Worm (Caenorhabditis elegans) whole organism, L3 larva: ENCODE measurements around the gene str-6.

Experiments used
- R02D3.7 ChIP-seq: fragments of 150-350 bp; optimal IDR thresholded peaks from 2 replicates; lab custom pipeline; 2014; ENCODE audit warnings: missing biosample characterization, missing genetic modification characterization
- ZK546.5 ChIP-seq: sonication (generic microtip); optimal IDR thresholded peaks from 2 replicates; lab custom pipeline; 2017; ENCODE audit warnings: missing biosample characterization, missing genetic modification characterization
- aly-2 ChIP-seq: fragments of 150-350 bp; optimal IDR thresholded peaks from 2 replicates; lab custom pipeline; 2014; ENCODE audit warnings: missing biosample characterization, missing genetic modification characterization
- ama-1 ChIP-seq: fragments of 150-350 bp; optimal IDR thresholded peaks from 2 replicates; lab custom pipeline; 2018
- ceh-16 ChIP-seq: sonication (generic microtip); optimal IDR thresholded peaks from 2 replicates; lab custom pipeline; 2017; ENCODE audit warnings: missing biosample characterization, missing genetic modification characterization
- ceh-28 ChIP-seq: fragments of 150-350 bp; optimal IDR thresholded peaks from 2 replicates; lab custom pipeline; 2014; ENCODE audit warnings: missing biosample characterization, missing genetic modification reagents, missing genetic modification characterization
- ceh-82 ChIP-seq: fragments of 150-350 bp; optimal IDR thresholded peaks from 2 replicates; lab custom pipeline; 2014; ENCODE audit warnings: missing biosample characterization, missing genetic modification characterization
- ceh-9 ChIP-seq: sonication (generic microtip); optimal IDR thresholded peaks from 2 replicates; lab custom pipeline; 2018; ENCODE audit warnings: missing biosample characterization, missing genetic modification characterization
- daf-12 ChIP-seq: fragments of 150-350 bp; optimal IDR thresholded peaks from 2 replicates; lab custom pipeline; 2014; ENCODE audit warnings: missing biosample characterization, missing genetic modification reagents, missing genetic modification characterization
- egl-27 ChIP-seq: sonication (generic microtip); optimal IDR thresholded peaks from 4 replicates; lab custom pipeline; 2017; ENCODE audit warnings: missing biosample characterization, missing genetic modification reagents, missing genetic modification characterization
- egl-5 ChIP-seq: fragments of 150-350 bp; optimal IDR thresholded peaks from 2 replicates; lab custom pipeline; 2017; ENCODE audit warnings: missing biosample characterization, missing genetic modification reagents, missing genetic modification characterization, inconsistent platforms
- elt-2 ChIP-seq: sonication (generic microtip); optimal IDR thresholded peaks from 2 replicates; lab custom pipeline; 2016; ENCODE audit warnings: missing genetic modification reagents, mild to moderate bottlenecking, missing genetic modification characterization, missing compliant biosample characterization
- eor-1 ChIP-seq, 2 experiments: fragments of 150-350 bp; optimal IDR thresholded peaks; 2 replicates each; lab custom pipeline; 2014 to 2018; ENCODE audit warnings: missing biosample characterization in 2 of 2, missing genetic modification characterization in 2 of 2
- fkh-10 ChIP-seq: sonication (generic microtip); optimal IDR thresholded peaks from 2 replicates; lab custom pipeline; 2017; ENCODE audit warnings: missing biosample characterization, missing genetic modification reagents, missing genetic modification characterization
- fkh-2 ChIP-seq: fragments of 150-350 bp; optimal IDR thresholded peaks from 2 replicates; lab custom pipeline; 2014; ENCODE audit warnings: missing biosample characterization, missing genetic modification reagents, missing genetic modification characterization
- jun-1 ChIP-seq: fragments of 150-350 bp; optimal IDR thresholded peaks from 2 replicates; lab custom pipeline; 2014; ENCODE audit warnings: missing biosample characterization, missing genetic modification reagents, missing genetic modification characterization
- lin-15B ChIP-seq: fragments of 150-350 bp; optimal IDR thresholded peaks from 2 replicates; lab custom pipeline; 2014; ENCODE audit warnings: missing biosample characterization, missing genetic modification characterization
- lin-39 ChIP-seq: fragments of 150-350 bp; optimal IDR thresholded peaks from 2 replicates; lab custom pipeline; 2018; ENCODE audit warnings: missing biosample characterization, missing genetic modification reagents, missing genetic modification characterization
- mdl-1 ChIP-seq: fragments of 150-350 bp; optimal IDR thresholded peaks from 2 replicates; lab custom pipeline; 2014; ENCODE audit warnings: missing biosample characterization, missing genetic modification characterization
- mml-1 ChIP-seq: fragments of 150-350 bp; sonication (generic microtip); optimal IDR thresholded peaks from 3 replicates; lab custom pipeline; 2014; ENCODE audit warnings: missing biosample characterization, missing genetic modification characterization
- nfya-1 ChIP-seq: sonication (generic microtip); optimal IDR thresholded peaks from 2 replicates; lab custom pipeline; 2017; ENCODE audit warnings: missing genetic modification characterization, mild to moderate bottlenecking, missing compliant biosample characterization, antibody characterized with exemption, moderate library complexity; ENCODE audit not compliant: insufficient read depth
- nhr-11 ChIP-seq: fragments of 150-350 bp; optimal IDR thresholded peaks from 2 replicates; lab custom pipeline; 2014; ENCODE audit warnings: missing biosample characterization, missing genetic modification characterization
- nhr-12 ChIP-seq: fragments of 150-350 bp; optimal IDR thresholded peaks from 2 replicates; lab custom pipeline; 2014; ENCODE audit warnings: missing biosample characterization, missing genetic modification characterization
- nhr-23 ChIP-seq: fragments of 150-350 bp; optimal IDR thresholded peaks from 2 replicates; lab custom pipeline; 2014; ENCODE audit warnings: missing biosample characterization, missing genetic modification reagents, missing genetic modification characterization
- nhr-25 ChIP-seq: sonication (generic microtip); optimal IDR thresholded peaks from 2 replicates; lab custom pipeline; 2017; ENCODE audit warnings: missing biosample characterization, missing genetic modification characterization
- nhr-67 ChIP-seq: fragments of 150-350 bp; optimal IDR thresholded peaks from 2 replicates; lab custom pipeline; 2014; ENCODE audit warnings: missing biosample characterization, missing genetic modification characterization
- nhr-76 ChIP-seq: fragments of 150-350 bp; sonication (generic microtip); optimal IDR thresholded peaks from 5 replicates; lab custom pipeline; 2014; ENCODE audit warnings: missing biosample characterization, missing genetic modification characterization
- pha-4 ChIP-seq: fragments of 150-350 bp; optimal IDR thresholded peaks from 2 replicates; lab custom pipeline; 2014; ENCODE audit warnings: missing biosample characterization, missing genetic modification reagents, missing genetic modification characterization
- pqm-1 ChIP-seq: fragments of 150-350 bp; optimal IDR thresholded peaks from 2 replicates; lab custom pipeline; 2017; ENCODE audit warnings: missing biosample characterization, missing genetic modification characterization, inconsistent platforms
- sea-2 ChIP-seq: fragments of 150-350 bp; sonication (generic microtip); optimal IDR thresholded peaks from 4 replicates; lab custom pipeline; 2014; ENCODE audit warnings: missing biosample characterization, missing genetic modification reagents, missing genetic modification characterization
- snpc-4 ChIP-seq: fragments of 150-350 bp; optimal IDR thresholded peaks from 2 replicates; lab custom pipeline; 2014; ENCODE audit warnings: missing biosample characterization, missing genetic modification characterization
- tbx-2 ChIP-seq: sonication (generic microtip); optimal IDR thresholded peaks from 2 replicates; lab custom pipeline; 2016; ENCODE audit warnings: mild to moderate bottlenecking, missing genetic modification characterization, missing compliant biosample characterization
- unc-39 ChIP-seq: sonication (generic microtip); optimal IDR thresholded peaks from 4 replicates; lab custom pipeline; 2017; ENCODE audit warnings: missing biosample characterization, missing genetic modification characterization
- zag-1 ChIP-seq: fragments of 150-350 bp; optimal IDR thresholded peaks from 2 replicates; lab custom pipeline; 2014; ENCODE audit warnings: missing biosample characterization, missing genetic modification characterization
- ztf-11 ChIP-seq: fragments of 150-350 bp; optimal IDR thresholded peaks from 2 replicates; lab custom pipeline; 2014; ENCODE audit warnings: missing biosample characterization, missing genetic modification characterization
- ztf-4 ChIP-seq: fragments of 150-350 bp; optimal IDR thresholded peaks from 2 replicates; lab custom pipeline; 2014; ENCODE audit warnings: missing biosample characterization, missing genetic modification characterization

Gene str-6

ce11 chrV:15779128-15779729, 29.2 kb upstream of the str-6 start, which contains the start of the genes nhr-285 and irld-52:
Gene nhr-285 (minus strand): TSS chrV:15779228.
Gene irld-52 (plus strand): TSS chrV:15779679.
- no peak for TF ChIP-seq tbx-2 (tag; lab: Kevin White, UChicago)
- no peak for TF ChIP-seq nhr-11 (tag; lab: Kevin White, UChicago)
- TF ChIP-seq fkh-10 (GFP tag; lab: Kevin White, UChicago), result no peak
- no peak for TF ChIP-seq nhr-12 (tag; lab: Kevin White, UChicago)
- no peak for TF ChIP-seq snpc-4 (tag; lab: Kevin White, UChicago)
- no peak for TF ChIP-seq zag-1 (tag; lab: Kevin White, UChicago)
- TF ChIP-seq egl-27, result no peak
- TF ChIP-seq ZK546.5 (tag; lab: Kevin White, UChicago), result no peak
- TF ChIP-seq nhr-25 (tag; lab: Kevin White, UChicago), result no peak
- no peak for TF ChIP-seq pqm-1 (tag; lab: Kevin White, UChicago)
- no peak for TF ChIP-seq nhr-23

- no peak for TF ChIP-seq nhr-25 (tag; lab: Kevin White, UChicago)
- no peak for TF ChIP-seq nfya-1 (tag; lab: Kevin White, UChicago)
- TF ChIP-seq ceh-16, result no peak
- no peak for TF ChIP-seq ama-1 (lab: Kevin White, UChicago)
- TF ChIP-seq ztf-11, result no peak
- TF ChIP-seq ceh-9 (tag; lab: Kevin White, UChicago), result no peak
- TF ChIP-seq lin-39 (tag; lab: Kevin White, UChicago), result no peak
- TF ChIP-seq lin-15B (tag; lab: Kevin White, UChicago), result no peak
- no peak for TF ChIP-seq eor-1 (tag; optimal IDR thresholded peaks at IDR 0.05; lab: Kevin White, UChicago)
- TF ChIP-seq egl-5 (tag; lab: Kevin White, UChicago), result no peak
- no peak for TF ChIP-seq nhr-11 (tag; lab: Kevin White, UChicago)
- TF ChIP-seq mdl-1 (tag; lab: Kevin White, UChicago), result no peak
Measured at ce11 chrV:15776651-15777050, 26.6 kb upstream of the str-6 start, which contains the start of gene nhr-283. Gene nhr-283 (minus strand): TSS chrV:15776751.

- TF ChIP-seq ceh-28 (tag; lab: Kevin White, UChicago), result no peak
- no peak for TF ChIP-seq zag-1 (tag; lab: Kevin White, UChicago)
- TF ChIP-seq sea-2 (GFP tag; lab: Kevin White, UChicago), result no peak
- no peak for TF ChIP-seq snpc-4 (tag; lab: Kevin White, UChicago)
- TF ChIP-seq pha-4, result no peak
- no peak for TF ChIP-seq eor-1 (tag; optimal IDR thresholded peaks at IDR 0.05; lab: Kevin White, UChicago)
- TF ChIP-seq nhr-23, result no peak
- TF ChIP-seq, all 47 proteins: peak for 0
Measured at ce11 chrV:15773941-15774340, 23.9 kb upstream of the str-6 start.

- TF ChIP-seq sea-2 (GFP tag; lab: Kevin White, UChicago) (no peak), eor-1 (tag; optimal IDR thresholded peaks at IDR 0.05; lab: Kevin White, UChicago) (no peak), mdl-1 (tag; lab: Kevin White, UChicago) (no peak), pqm-1 (tag; lab: Kevin White, UChicago) (no peak), snpc-4 (tag; lab: Kevin White, UChicago) (no peak), ZK546.5 (tag; lab: Kevin White, UChicago) (no peak), ceh-9 (tag; lab: Kevin White, UChicago) (no peak), nfya-1 (tag; lab: Kevin White, UChicago) (no peak), ceh-28 (tag; lab: Kevin White, UChicago) (no peak), nhr-23 (no peak), mml-1 (tag; lab: Kevin White, UChicago) (no peak), nhr-76 (tag; lab: Kevin White, UChicago) (no peak), nhr-11 (tag; lab: Kevin White, UChicago) (no peak)
Measured at ce11 chrV:15773141-15773540, 23.1 kb upstream of the str-6 start, which contains the start of gene nhr-60. Gene nhr-60 (minus strand): TSS chrV:15773241.

ce11 chrV:15769072-15769471, 19.0 kb upstream of the str-6 start, which contains the start of gene F57A10.4:
Gene F57A10.4 (plus strand): TSS chrV:15769438.
- TF ChIP-seq nhr-76 (tag; lab: Kevin White, UChicago), result no peak
- no peak for TF ChIP-seq nhr-23
- no peak for TF ChIP-seq ceh-82 (tag; lab: Kevin White, UChicago)
- no peak for TF ChIP-seq tbx-2 (tag; lab: Kevin White, UChicago)
- no peak for TF ChIP-seq zag-1 (tag; lab: Kevin White, UChicago)
- TF ChIP-seq sea-2 (GFP tag; lab: Kevin White, UChicago), result no peak

- TF ChIP-seq mml-1 (tag; lab: Kevin White, UChicago) (no peak), ztf-11 (no peak), daf-12 (tag; lab: Kevin White, UChicago) (peak; percentile 32), nhr-67 (tag; lab: Kevin White, UChicago) (no peak), R02D3.7 (tag; lab: Kevin White, UChicago) (peak; percentile 87), nhr-23 (peak; percentile 91), unc-39 (no peak), nhr-25 (tag; lab: Kevin White, UChicago) (peak; percentile 85), sea-2 (GFP tag; lab: Kevin White, UChicago) (no peak), ztf-4 (tag; lab: Kevin White, UChicago) (peak; percentile 17), aly-2 (tag; lab: Kevin White, UChicago) (peak; percentile 30), ama-1 (lab: Kevin White, UChicago) (peak; percentile 62), nhr-11 (tag; lab: Kevin White, UChicago) (peak; percentile 57), eor-1 (tag; optimal IDR thresholded peaks at IDR 0.05; lab: Kevin White, UChicago) (no peak), ZK546.5 (tag; lab: Kevin White, UChicago) (peak; percentile 33), ceh-16 (no peak), tbx-2 (tag; lab: Kevin White, UChicago) (peak; percentile 89), ceh-9 (tag; lab: Kevin White, UChicago) (no peak), jun-1 (tag; lab: Kevin White, UChicago) (peak; percentile 74), fkh-2 (tag; lab: Kevin White, UChicago) (peak; percentile 33), elt-2 (tag; lab: Kevin White, UChicago) (peak; percentile 58), nhr-12 (tag; lab: Kevin White, UChicago) (no peak)
Measured at ce11 chrV:15766122-15766594, 16.1 kb upstream of the str-6 start, which contains the start of the genes haf-3 and F57A10.2. Gene haf-3 (minus strand): TSS chrV:15766172. Gene F57A10.2 (plus strand): TSS chrV:15766575.
